Fruit fly (Drosophila melanogaster): ENCODE data around the gene rdhB.

dm6 chr3R:22339510-22339909 is 12.0 kb upstream of the rdhB start:
- TF ChIP-seq Myc (optimal IDR thresholded peaks at IDR 0.05): no peak
- no peak for TF ChIP-seq ttk (optimal IDR thresholded peaks at IDR 0.05)
- no peak for TF ChIP-seq psq (optimal IDR thresholded peaks at IDR 0.05)
- no peak for TF ChIP-seq insv (optimal IDR thresholded peaks at IDR 0.05)

Data from Kc167 (cell line).